Fruit fly (Drosophila melanogaster) whole organism, embryonic: ENCODE data around the gene nAChRalpha3.
A peak's percentile ranks its signal among the peaks of the same experiment; 100 is the strongest.

ENCODE experiments used
- ATbp ChIP-seq: fragments of 200-800 bp; sonication (Bioruptor generic); optimal IDR thresholded peaks from 2 replicates; lab custom pipeline; 2017; ENCODE audit warnings: missing biosample characterization, mild to moderate bottlenecking, missing genetic modification characterization, missing genetic modification reagents
- Asciz ChIP-seq: fragments of 200-800 bp; sonication (Bioruptor generic); optimal IDR thresholded peaks from 2 replicates; lab custom pipeline; 2017; ENCODE audit warnings: missing biosample characterization, mild to moderate bottlenecking, missing genetic modification characterization, missing genetic modification reagents
- Atf6 ChIP-seq: fragments of 200-800 bp; sonication (Bioruptor generic); IDR thresholded peaks from 2 replicates; pipeline ENCODE4 v1.3.6; 2022; ENCODE audit warnings: missing biosample characterization, missing genetic modification characterization
- Bgb ChIP-seq: fragments of 200-800 bp; sonication (Bioruptor generic); IDR thresholded peaks from 2 replicates; pipeline ENCODE4 v1.3.6; 2022; ENCODE audit warnings: missing biosample characterization, missing genetic modification characterization; ENCODE audit not compliant: partially characterized antibody
- CG10274 ChIP-seq: fragments of 200-800 bp; sonication (Bioruptor generic); optimal IDR thresholded peaks from 3 replicates; lab custom pipeline; 2017; ENCODE audit warnings: missing biosample characterization, mild to moderate bottlenecking, missing genetic modification characterization
- CG10565 ChIP-seq: fragments of 200-800 bp; sonication (Bioruptor generic); optimal IDR thresholded peaks from 3 replicates; lab custom pipeline; 2016; ENCODE audit warnings: missing biosample characterization, mild to moderate bottlenecking, missing genetic modification characterization
- CG12155 ChIP-seq: fragments of 200-800 bp; sonication (Bioruptor generic); optimal IDR thresholded peaks from 3 replicates; lab custom pipeline; 2016; ENCODE audit warnings: missing biosample characterization, missing genetic modification characterization
- CG12391 ChIP-seq: fragments of 200-800 bp; sonication (Bioruptor generic); optimal IDR thresholded peaks from 3 replicates; lab custom pipeline; 2018; ENCODE audit warnings: missing biosample characterization, mild to moderate bottlenecking, missing genetic modification characterization, moderate library complexity
- CG12744 ChIP-seq: fragments of 200-800 bp; sonication (Bioruptor generic); optimal IDR thresholded peaks from 2 replicates; lab custom pipeline; 2016; ENCODE audit warnings: missing biosample characterization, missing genetic modification characterization
- CG14050 ChIP-seq: fragments of 200-800 bp; sonication (Bioruptor generic); IDR thresholded peaks from 3 replicates; pipeline ENCODE4 v1.3.6; 2022; ENCODE audit warnings: missing biosample characterization, missing genetic modification characterization
- CG16813 ChIP-seq: fragments of 200-800 bp; sonication (Bioruptor generic); IDR thresholded peaks from 3 replicates; pipeline ENCODE4 v1.3.6; 2022; ENCODE audit warnings: missing biosample characterization, missing genetic modification characterization; ENCODE audit not compliant: partially characterized antibody
- CG17328 ChIP-seq: fragments of 200-800 bp; sonication (Bioruptor generic); IDR thresholded peaks from 2 replicates; pipeline ENCODE4 v1.3.6; 2022; ENCODE audit warnings: missing biosample characterization, missing genetic modification characterization
- CG2202 ChIP-seq: fragments of 200-800 bp; sonication (Bioruptor generic); optimal IDR thresholded peaks from 2 replicates; lab custom pipeline; 2018; ENCODE audit warnings: missing biosample characterization, mild to moderate bottlenecking, missing genetic modification characterization
- CG2712 ChIP-seq: fragments of 200-800 bp; optimal IDR thresholded peaks from 3 replicates; lab custom pipeline; 2019; ENCODE audit warnings: missing biosample characterization, mild to moderate bottlenecking, missing genetic modification characterization, moderate library complexity
- CG32767 ChIP-seq: fragments of 200-800 bp; sonication (Bioruptor generic); IDR thresholded peaks from 2 replicates; pipeline ENCODE4 v1.3.6; 2022; ENCODE audit warnings: missing biosample characterization, missing genetic modification characterization
- CG33557 ChIP-seq: fragments of 200-800 bp; sonication (Bioruptor generic); optimal IDR thresholded peaks from 2 replicates; lab custom pipeline; 2019; ENCODE audit warnings: missing biosample characterization, mild to moderate bottlenecking, missing genetic modification characterization, moderate library complexity
- CG34422 ChIP-seq: fragments of 200-800 bp; sonication (Bioruptor generic); IDR thresholded peaks from 3 replicates; pipeline ENCODE4 v1.3.6; 2022; ENCODE audit warnings: missing biosample characterization, missing genetic modification characterization
- CG4328 ChIP-seq: fragments of 200-800 bp; sonication (Bioruptor generic); optimal IDR thresholded peaks from 3 replicates; lab custom pipeline; 2017; ENCODE audit warnings: missing biosample characterization, missing genetic modification reagents, missing genetic modification characterization
- CG6175 ChIP-seq: fragments of 200-800 bp; sonication (Bioruptor generic); IDR thresholded peaks from 3 replicates; pipeline ENCODE4 v1.3.6; 2022; ENCODE audit warnings: missing biosample characterization, missing genetic modification characterization
- CG6654 ChIP-seq: fragments of 200-800 bp; sonication (Bioruptor generic); optimal IDR thresholded peaks from 2 replicates; lab custom pipeline; 2017; ENCODE audit warnings: missing biosample characterization, mild to moderate bottlenecking, missing genetic modification characterization
- CG6683 ChIP-seq: fragments of 200-800 bp; sonication (Bioruptor generic); optimal IDR thresholded peaks from 2 replicates; lab custom pipeline; 2017; ENCODE audit warnings: missing biosample characterization, mild to moderate bottlenecking, missing genetic modification characterization, missing genetic modification reagents
- CG9215 ChIP-seq: fragments of 200-800 bp; sonication (Bioruptor generic); IDR thresholded peaks from 2 replicates; pipeline ENCODE4 v1.3.6; 2022; ENCODE audit warnings: missing biosample characterization, missing genetic modification characterization
- CG9817 ChIP-seq: fragments of 200-800 bp; sonication (Bioruptor generic); optimal IDR thresholded peaks from 2 replicates; lab custom pipeline; 2018; ENCODE audit warnings: missing biosample characterization, mild to moderate bottlenecking, missing genetic modification characterization, moderate library complexity
- CG9932 ChIP-seq: fragments of 200-800 bp; sonication (Bioruptor generic); IDR thresholded peaks from 2 replicates; pipeline ENCODE4 v1.3.6; 2022; ENCODE audit warnings: missing biosample characterization, missing genetic modification characterization
- CkIIα-i1 ChIP-seq: fragments of 200-800 bp; sonication (Bioruptor generic); IDR thresholded peaks from 2 replicates; pipeline ENCODE4 v1.3.6; 2022; ENCODE audit warnings: missing biosample characterization, missing genetic modification characterization
- Dfd ChIP-seq, 2 experiments: fragments of >200 bp; optimal IDR thresholded peaks; 2 replicates each; lab custom pipeline; 2017; ENCODE audit warnings: missing biosample characterization in 2 of 2, missing genetic modification characterization in 2 of 2
- Dref ChIP-seq: fragments of 200-800 bp; sonication (Bioruptor generic); IDR thresholded peaks from 2 replicates; pipeline ENCODE4 v1.3.6; 2022; ENCODE audit warnings: missing biosample characterization, missing genetic modification characterization
- Elba2 ChIP-seq: fragments of 200-800 bp; sonication (Bioruptor generic); optimal IDR thresholded peaks from 3 replicates; lab custom pipeline; 2016; ENCODE audit warnings: missing biosample characterization, missing genetic modification characterization
- HLH54F ChIP-seq: fragments of 200-800 bp; sonication (Bioruptor generic); optimal IDR thresholded peaks from 3 replicates; lab custom pipeline; 2016; ENCODE audit warnings: missing biosample characterization, missing genetic modification characterization
- Myb ChIP-seq: fragments of 200-800 bp; sonication (Bioruptor generic); optimal IDR thresholded peaks from 2 replicates; lab custom pipeline; 2016; ENCODE audit warnings: missing biosample characterization, missing genetic modification characterization
- Nf-YC ChIP-seq: fragments of 200-800 bp; optimal IDR thresholded peaks from 3 replicates; lab custom pipeline; 2019; ENCODE audit warnings: missing biosample characterization, mild to moderate bottlenecking, missing genetic modification characterization, moderate library complexity
- Oaz ChIP-seq: fragments of 200-800 bp; sonication (Bioruptor generic); IDR thresholded peaks from 2 replicates; pipeline ENCODE4 v1.3.6; 2022; ENCODE audit warnings: missing biosample characterization, missing genetic modification characterization
- TFAM ChIP-seq: fragments of 200-800 bp; sonication (Bioruptor generic); optimal IDR thresholded peaks from 2 replicates; lab custom pipeline; 2017; ENCODE audit warnings: missing biosample characterization, missing genetic modification characterization, inconsistent platforms
- ac ChIP-seq: fragments of 200-800 bp; sonication (Bioruptor generic); optimal IDR thresholded peaks from 3 replicates; lab custom pipeline; 2017; ENCODE audit warnings: missing biosample characterization, mild to moderate bottlenecking, missing genetic modification characterization
- ap ChIP-seq: fragments of 200-800 bp; sonication (Bioruptor generic); IDR thresholded peaks from 2 replicates; pipeline ENCODE4 v1.3.6; 2022; ENCODE audit warnings: missing biosample characterization, missing genetic modification characterization
- corto ChIP-seq: fragments of 200-800 bp; sonication (Bioruptor generic); optimal IDR thresholded peaks from 2 replicates; lab custom pipeline; 2016; ENCODE audit warnings: missing biosample characterization, mild to moderate bottlenecking, missing genetic modification characterization, moderate library complexity
- croc ChIP-seq: fragments of 200-800 bp; sonication (Bioruptor generic); conservative IDR thresholded peaks from 3 replicates; pipeline ENCODE4 v1.3.6; 2022; ENCODE audit warnings: missing biosample characterization, missing genetic modification characterization
- ems ChIP-seq: fragments of 200-800 bp; sonication (Bioruptor generic); optimal IDR thresholded peaks from 3 replicates; lab custom pipeline; 2016; ENCODE audit warnings: missing biosample characterization, missing genetic modification characterization
- grau ChIP-seq: fragments of 200-800 bp; optimal IDR thresholded peaks from 3 replicates; lab custom pipeline; 2019; ENCODE audit warnings: missing biosample characterization, mild to moderate bottlenecking, missing genetic modification characterization, moderate library complexity
- h ChIP-seq: fragments of >200 bp; optimal IDR thresholded peaks from 2 replicates; lab custom pipeline; 2017
- kay ChIP-seq: fragments of 200-800 bp; sonication (Bioruptor generic); optimal IDR thresholded peaks from 2 replicates; lab custom pipeline; 2016; ENCODE audit warnings: missing biosample characterization, missing genetic modification characterization
- lov ChIP-seq, 2 experiments: fragments of 200-800 bp in 1 of 2; fragments of >200 bp in 1 of 2; sonication (Bioruptor generic) in 1 of 2; IDR thresholded peaks in 1 of 2; optimal IDR thresholded peaks in 1 of 2; 2 replicates in 1 of 2; 3 replicates in 1 of 2; pipeline versions ENCODE4 v1.3.6 to Lab custom; 2017 to 2022; ENCODE audit warnings: missing biosample characterization in 1 of 2, missing genetic modification characterization in 1 of 2
- phol ChIP-seq: fragments of 200-800 bp; sonication (Bioruptor generic); optimal IDR thresholded peaks from 3 replicates; lab custom pipeline; 2018; ENCODE audit warnings: missing biosample characterization, mild to moderate bottlenecking, missing genetic modification characterization, moderate library complexity
- rib ChIP-seq: fragments of 200-800 bp; sonication (Bioruptor generic); IDR thresholded peaks from 2 replicates; pipeline ENCODE4 v1.3.6; 2022; ENCODE audit warnings: missing biosample characterization, missing genetic modification characterization
- seq ChIP-seq: fragments of 200-800 bp; sonication (Bioruptor generic); IDR thresholded peaks from 2 replicates; pipeline ENCODE4 v1.3.6; 2022; ENCODE audit warnings: missing biosample characterization, missing genetic modification characterization
- sim ChIP-seq: fragments of 200-800 bp; sonication (Bioruptor generic); IDR thresholded peaks from 2 replicates; pipeline ENCODE4 v1.3.6; 2022; ENCODE audit warnings: missing biosample characterization, missing genetic modification characterization
- sqz ChIP-seq: fragments of 200-800 bp; sonication (Bioruptor generic); optimal IDR thresholded peaks from 3 replicates; lab custom pipeline; 2018; ENCODE audit warnings: missing biosample characterization, mild to moderate bottlenecking, missing genetic modification characterization
- stc ChIP-seq: fragments of 200-800 bp; sonication (Bioruptor generic); IDR thresholded peaks from 2 replicates; pipeline ENCODE4 v1.3.6; 2022; ENCODE audit warnings: missing biosample characterization, missing genetic modification characterization
- trem ChIP-seq: fragments of 200-800 bp; optimal IDR thresholded peaks from 3 replicates; lab custom pipeline; 2019; ENCODE audit warnings: missing biosample characterization, mild to moderate bottlenecking, missing genetic modification characterization, moderate library complexity
- trh ChIP-seq: fragments of 200-800 bp; sonication (Bioruptor generic); optimal IDR thresholded peaks from 2 replicates; lab custom pipeline; 2016; ENCODE audit warnings: missing biosample characterization, missing genetic modification characterization
- zen ChIP-seq: fragments of 200-800 bp; sonication (Bioruptor generic); optimal IDR thresholded peaks from 3 replicates; lab custom pipeline; 2018; ENCODE audit warnings: missing biosample characterization, mild to moderate bottlenecking, missing genetic modification characterization, moderate library complexity

nAChRalpha3 gene

dm6 chrX:8409793-8410192 is 42.8 kb upstream of the nAChRalpha3 start (continued):
- TF ChIP-seq phol (tag; lab: Kevin White, UChicago) (no peak), grau (tag; lab: Kevin White, UChicago) (peak; percentile 39), Nf-YC (tag; lab: Kevin White, UChicago) (peak; percentile 59), CkIIα-i1 (no peak), CG9932 (GFP tag; lab: Robert Waterston, UW) (peak; percentile 63), trh (GFP tag; lab: Kevin White, UChicago) (no peak), h (lab: Kevin White, UChicago) (no peak), CG17328 (GFP tag; lab: Robert Waterston, UW) (peak; percentile 63; the same call in 1 of the 2 replicates), corto (peak; percentile 78), Myb (no peak), ac (GFP tag; lab: Kevin White, UChicago) (no peak), stc (peak; percentile 82; the same call in 1 of the 2 replicates), CG34422 (GFP tag; lab: Robert Waterston, UW) (peak; percentile 78; the same call in 1 of the 3 replicates), CG2202 (tag; lab: Kevin White, UChicago) (no peak), CG2712 (peak; percentile 35), rib (GFP tag; lab: Robert Waterston, UW) (peak; percentile 91), lov (optimal IDR thresholded peaks at IDR 0.05; lab: Kevin White, UChicago) (no peak), lov (GFP tag; IDR thresholded peaks at IDR 0.05; lab: Robert Waterston, UW) (peak; percentile 76; the same call in 2 of the 3 replicates), CG9817 (tag; lab: Kevin White, UChicago) (no peak), CG12391 (tag; lab: Kevin White, UChicago) (peak; percentile 27), ems (GFP tag; lab: Kevin White, UChicago) (no peak), CG4328 (peak; percentile 83), CG33557 (GFP tag; lab: Kevin White, UChicago) (peak; percentile 34), sim (GFP tag; lab: Robert Waterston, UW) (no peak), seq (GFP tag; lab: Robert Waterston, UW) (peak; percentile 67; the same call in 1 of the 2 replicates), sqz (GFP tag; lab: Kevin White, UChicago) (peak; percentile 61), CG6654 (no peak), Dfd (GFP tag; optimal IDR thresholded peaks at IDR 0.05; lab: Kevin White, UChicago) (no peak), croc (GFP tag; lab: Robert Waterston, UW) (no peak), ATbp (GFP tag; lab: Kevin White, UChicago) (no peak), CG12155 (GFP tag; lab: Kevin White, UChicago) (no peak), Atf6 (peak; percentile 97), CG10274 (GFP tag; lab: Kevin White, UChicago) (no peak), Bgb (GFP tag; lab: Robert Waterston, UW) (peak; percentile 39; the same call in 1 of the 2 replicates), CG9215 (GFP tag; lab: Robert Waterston, UW) (no peak; the same call in 1 of the 2 replicates), CG6175 (GFP tag; lab: Robert Waterston, UW) (peak; percentile 98), CG14050 (GFP tag; lab: Robert Waterston, UW) (peak; percentile 43; the same call in 1 of the 3 replicates), Oaz (GFP tag; lab: Robert Waterston, UW) (peak; percentile 57; the same call in 1 of the 2 replicates), TFAM (GFP tag; lab: Kevin White, UChicago) (no peak), CG10565 (GFP tag; lab: Kevin White, UChicago) (no peak), CG12744 (no peak), zen (tag; lab: Kevin White, UChicago) (no peak), Asciz (GFP tag; lab: Kevin White, UChicago) (no peak), CG32767 (GFP tag; lab: Robert Waterston, UW) (peak; percentile 73; the same call in 1 of the 2 replicates), ap (no peak), CG6683 (GFP tag; lab: Kevin White, UChicago) (peak; percentile 57), CG16813 (no peak; the same call in 2 of the 3 replicates), HLH54F (no peak), trem (no peak), Elba2 (GFP tag; lab: Kevin White, UChicago) (no peak), kay (GFP tag; lab: Kevin White, UChicago) (no peak), Dref (GFP tag; lab: Robert Waterston, UW) (no peak)
